Worm (Caenorhabditis elegans): Measurements from ENCODE around the gene srlf-10.

DNA sequence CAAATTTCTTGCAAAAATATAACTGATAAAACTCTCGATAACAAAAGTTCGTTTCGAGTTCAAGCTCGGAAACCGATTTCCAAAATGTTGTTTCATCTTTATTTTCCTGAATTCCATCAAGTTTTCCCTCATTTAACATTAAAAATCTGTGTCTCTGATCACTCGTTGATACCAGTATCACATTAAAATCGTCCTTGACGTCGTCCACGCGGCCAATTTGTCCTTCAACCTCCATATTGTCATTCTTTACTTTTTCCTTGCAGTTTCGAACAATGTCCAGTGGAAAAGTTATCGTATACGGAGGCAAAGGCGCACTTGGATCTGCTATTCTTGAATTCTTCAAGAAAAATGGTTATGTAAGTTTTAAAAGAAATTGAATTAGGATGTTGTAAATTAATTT is 8.4 kb upstream of the srlf-10 start, which contains the start of gene qdpr-1:
- TF ChIP-seq him-1 (tag; optimal IDR thresholded peaks at IDR 0.05) (no peak), W03F9.2 (tag; optimal IDR thresholded peaks at IDR 0.05) (no peak), dao-5 (tag; optimal IDR thresholded peaks at IDR 0.05) (no peak)

Measured in whole organism, L4/young adult.